Worm (Caenorhabditis elegans) whole organism, L4 larva: ENCODE data around the gene F22B5.10.

Source experiments
- F26F4.8 ChIP-seq: fragments of 200-800 bp; sonication (Bioruptor generic); conservative IDR thresholded peaks from 2 replicates; pipeline ENCODE4 v1.3.6; 2022; ENCODE audit warnings: missing genetic modification characterization, missing compliant biosample characterization
- F49E8.2 ChIP-seq: sonication (generic microtip); optimal IDR thresholded peaks from 2 replicates; lab custom pipeline; 2016; ENCODE audit warnings: missing compliant biosample characterization, mild to moderate bottlenecking, missing genetic modification characterization, borderline replicate concordance
- lin-15B ChIP-seq: fragments of 150-350 bp; sonication (generic microtip); optimal IDR thresholded peaks from 3 replicates; lab custom pipeline; 2014; ENCODE audit warnings: missing biosample characterization, missing genetic modification characterization
- nhr-76 ChIP-seq: fragments of 150-350 bp; optimal IDR thresholded peaks from 2 replicates; lab custom pipeline; 2014; ENCODE audit warnings: missing biosample characterization, missing genetic modification characterization
- pqm-1 ChIP-seq: sonication (generic microtip); optimal IDR thresholded peaks from 2 replicates; lab custom pipeline; 2017; ENCODE audit warnings: missing biosample characterization, missing genetic modification characterization
- skn-1 ChIP-seq: fragments of 150-350 bp; optimal IDR thresholded peaks from 2 replicates; lab custom pipeline; 2014; ENCODE audit warnings: missing biosample characterization, missing genetic modification characterization

- TF ChIP-seq nhr-76 (tag; lab: Kevin White, UChicago) (no peak), skn-1 (no peak), F49E8.2 (tag; lab: Kevin White, UChicago) (no peak), pqm-1 (tag; lab: Kevin White, UChicago) (no peak), F26F4.8 (GFP tag; lab: Robert Waterston, UW) (no peak), lin-15B (tag; lab: Kevin White, UChicago) (no peak)
These were observed 46.1 kb upstream of the F22B5.10 start for ce11 chrII:8420775-8421388.
